Worm (Caenorhabditis elegans) whole organism, young adult: ENCODE data around the gene hsp-12.3.
A peak's percentile ranks its signal among the peaks of the same experiment; 100 is the strongest.

Source experiments
- B0261.1 ChIP-seq: sonication (generic microtip); optimal IDR thresholded peaks from 2 replicates; lab custom pipeline; 2016; ENCODE audit warnings: mild to moderate bottlenecking, missing genetic modification characterization, moderate library complexity, missing compliant biosample characterization
- D2030.7 ChIP-seq: fragments of 200-800 bp; sonication (Bioruptor generic); IDR thresholded peaks from 2 replicates; pipeline ENCODE4 v1.3.6; 2022; ENCODE audit warnings: missing genetic modification reagents, missing genetic modification characterization, missing compliant biosample characterization
- F23B12.7 ChIP-seq: sonication (generic microtip); optimal IDR thresholded peaks from 2 replicates; lab custom pipeline; 2017; ENCODE audit warnings: missing genetic modification characterization, mild to moderate bottlenecking, missing compliant biosample characterization, antibody characterized with exemption, moderate library complexity; ENCODE audit not compliant: insufficient read depth
- F33H1.4 ChIP-seq: fragments of 200-800 bp; sonication (Bioruptor generic); IDR thresholded peaks from 2 replicates; pipeline ENCODE4 v1.3.6; 2022; ENCODE audit warnings: missing genetic modification reagents, missing genetic modification characterization, missing compliant biosample characterization
- F49E8.2 ChIP-seq: sonication (generic microtip); optimal IDR thresholded peaks from 3 replicates; lab custom pipeline; 2017; ENCODE audit warnings: missing genetic modification characterization, mild to moderate bottlenecking, missing compliant biosample characterization, antibody characterized with exemption, moderate library complexity; ENCODE audit not compliant: insufficient read depth
- F57A8.1 ChIP-seq: fragments of 200-800 bp; sonication (Bioruptor generic); optimal IDR thresholded peaks from 2 replicates; lab custom pipeline; 2018; ENCODE audit warnings: mild to moderate bottlenecking, missing genetic modification characterization, moderate library complexity, missing compliant biosample characterization
- K12H6.12 ChIP-seq: fragments of 200-800 bp; sonication (Bioruptor generic); optimal IDR thresholded peaks from 2 replicates; lab custom pipeline; 2018; ENCODE audit warnings: mild to moderate bottlenecking, missing genetic modification characterization, missing compliant biosample characterization
- T26A5.8 ChIP-seq: sonication (generic microtip); optimal IDR thresholded peaks from 2 replicates; lab custom pipeline; 2016; ENCODE audit warnings: missing genetic modification characterization, missing compliant biosample characterization
- Y53G8AR.9 ChIP-seq: fragments of 200-800 bp; sonication (Bioruptor generic); conservative IDR thresholded peaks from 2 replicates; pipeline ENCODE4 v1.3.6; 2022; ENCODE audit warnings: missing genetic modification reagents, missing genetic modification characterization, missing compliant biosample characterization
- ZK185.1 ChIP-seq: sonication (generic microtip); optimal IDR thresholded peaks from 2 replicates; lab custom pipeline; 2016; ENCODE audit warnings: mild to moderate bottlenecking, missing genetic modification characterization, missing compliant biosample characterization; ENCODE audit not compliant: poor library complexity, severe bottlenecking
- ama-1 ChIP-seq, 3 experiments: fragments of 150-350 bp in 1 of 3; sonication (generic microtip) in 2 of 3; optimal IDR thresholded peaks; 2 replicates each; lab custom pipeline; 2014 to 2018; ENCODE audit warnings: missing biosample characterization in 2 of 3, missing genetic modification characterization in 2 of 3, missing genetic modification reagents in 2 of 3
- aptf-2 ChIP-seq: fragments of 200-800 bp; sonication (Bioruptor generic); conservative IDR thresholded peaks from 2 replicates; pipeline ENCODE4 v1.3.6; 2022; ENCODE audit warnings: missing genetic modification reagents, missing genetic modification characterization, missing compliant biosample characterization
- aptf-3 ChIP-seq: fragments of 200-800 bp; sonication (Bioruptor generic); IDR thresholded peaks from 2 replicates; pipeline ENCODE4 v1.3.6; 2022; ENCODE audit warnings: missing genetic modification characterization, missing compliant biosample characterization
- attf-6 ChIP-seq: fragments of 200-800 bp; sonication (Bioruptor generic); IDR thresholded peaks from 2 replicates; pipeline ENCODE4 v1.3.6; 2022; ENCODE audit warnings: missing genetic modification reagents, missing genetic modification characterization, missing compliant biosample characterization
- cebp-2 ChIP-seq: fragments of 200-800 bp; sonication (Bioruptor generic); IDR thresholded peaks from 2 replicates; pipeline ENCODE4 v1.3.6; 2022; ENCODE audit warnings: missing genetic modification characterization, missing compliant biosample characterization
- ceh-27 ChIP-seq: fragments of 200-800 bp; sonication (Bioruptor generic); optimal IDR thresholded peaks from 2 replicates; lab custom pipeline; 2018; ENCODE audit warnings: mild to moderate bottlenecking, missing genetic modification characterization, moderate library complexity, missing compliant biosample characterization
- ceh-40 ChIP-seq: fragments of 200-800 bp; sonication (Bioruptor generic); IDR thresholded peaks from 2 replicates; pipeline ENCODE4 v1.3.6; 2022; ENCODE audit warnings: missing genetic modification characterization, missing compliant biosample characterization
- ceh-91 ChIP-seq: fragments of 200-800 bp; sonication (Bioruptor generic); IDR thresholded peaks from 2 replicates; pipeline ENCODE4 v1.3.6; 2022; ENCODE audit warnings: missing genetic modification reagents, missing genetic modification characterization, missing compliant biosample characterization
- chd-7 ChIP-seq: sonication (generic microtip); optimal IDR thresholded peaks from 2 replicates; lab custom pipeline; 2016; ENCODE audit warnings: mild to moderate bottlenecking, missing genetic modification characterization, moderate library complexity, missing compliant biosample characterization
- efl-1 ChIP-seq: fragments of 150-350 bp; optimal IDR thresholded peaks from 2 replicates; lab custom pipeline; 2014; ENCODE audit warnings: missing biosample characterization, missing genetic modification reagents, missing genetic modification characterization
- egl-44 ChIP-seq: fragments of 200-800 bp; sonication (Bioruptor generic); IDR thresholded peaks from 2 replicates; pipeline ENCODE4 v1.3.6; 2022; ENCODE audit warnings: missing genetic modification reagents, missing genetic modification characterization, missing compliant biosample characterization
- egrh-3 ChIP-seq: fragments of 200-800 bp; sonication (Bioruptor generic); IDR thresholded peaks from 2 replicates; pipeline ENCODE4 v1.3.6; 2022; ENCODE audit warnings: missing genetic modification reagents, missing genetic modification characterization, missing compliant biosample characterization
- fkh-3 ChIP-seq: sonication (generic microtip); optimal IDR thresholded peaks from 2 replicates; lab custom pipeline; 2016; ENCODE audit warnings: mild to moderate bottlenecking, missing genetic modification characterization, missing compliant biosample characterization
- hlh-26 ChIP-seq: fragments of 200-800 bp; sonication (Bioruptor generic); conservative IDR thresholded peaks from 2 replicates; pipeline ENCODE4 v1.3.6; 2022; ENCODE audit warnings: missing genetic modification reagents, missing genetic modification characterization, missing compliant biosample characterization
- let-607 ChIP-seq, 2 experiments: fragments of 200-800 bp in 1 of 2; sonication (Bioruptor generic) in 1 of 2; sonication (generic microtip) in 1 of 2; optimal IDR thresholded peaks; 2 replicates each; lab custom pipeline; 2016 to 2018; ENCODE audit warnings: mild to moderate bottlenecking in 2 of 2, missing compliant biosample characterization in 2 of 2, missing genetic modification characterization in 2 of 2, moderate library complexity in 2 of 2, missing genotype in 1 of 2
- lsy-27 ChIP-seq: sonication (generic microtip); optimal IDR thresholded peaks from 2 replicates; lab custom pipeline; 2017; ENCODE audit warnings: missing genetic modification characterization, mild to moderate bottlenecking, missing compliant biosample characterization, antibody characterized with exemption, missing genotype, borderline replicate concordance; ENCODE audit not compliant: insufficient read depth
- madf-8 ChIP-seq: fragments of 200-800 bp; sonication (Bioruptor generic); conservative IDR thresholded peaks from 2 replicates; pipeline ENCODE4 v1.3.6; 2022; ENCODE audit warnings: missing genetic modification reagents, missing genetic modification characterization, missing compliant biosample characterization
- mcd-1 ChIP-seq: fragments of 200-800 bp; sonication (Bioruptor generic); IDR thresholded peaks from 2 replicates; pipeline ENCODE4 v1.3.6; 2022; ENCODE audit warnings: missing genetic modification reagents, missing genetic modification characterization, missing compliant biosample characterization
- nhr-27 ChIP-seq: fragments of 200-800 bp; sonication (Bioruptor generic); optimal IDR thresholded peaks from 2 replicates; lab custom pipeline; 2018; ENCODE audit warnings: mild to moderate bottlenecking, missing genetic modification characterization, moderate library complexity, missing compliant biosample characterization
- nhr-80 ChIP-seq: sonication (generic microtip); optimal IDR thresholded peaks from 2 replicates; lab custom pipeline; 2016; ENCODE audit warnings: missing genetic modification characterization, missing compliant biosample characterization
- pbrm-1 ChIP-seq: fragments of 200-800 bp; sonication (Bioruptor generic); IDR thresholded peaks from 2 replicates; pipeline ENCODE4 v1.3.6; 2022; ENCODE audit warnings: missing genetic modification reagents, missing genetic modification characterization, missing compliant biosample characterization
- rcor-1 ChIP-seq: fragments of 200-800 bp; sonication (Bioruptor generic); IDR thresholded peaks from 2 replicates; pipeline ENCODE4 v1.3.6; 2022; ENCODE audit warnings: missing genetic modification reagents, missing genetic modification characterization, missing compliant biosample characterization
- repo-1 ChIP-seq: sonication (generic microtip); optimal IDR thresholded peaks from 2 replicates; lab custom pipeline; 2017; ENCODE audit warnings: mild to moderate bottlenecking, missing genetic modification characterization, missing compliant biosample characterization
- snpc-1.1 ChIP-seq: sonication (generic microtip); optimal IDR thresholded peaks from 2 replicates; lab custom pipeline; 2017; ENCODE audit warnings: missing genetic modification characterization, mild to moderate bottlenecking, missing compliant biosample characterization, antibody characterized with exemption, moderate library complexity, missing genotype, missing genetic modification reagents; ENCODE audit not compliant: insufficient read depth
- sptf-2 ChIP-seq: fragments of 200-800 bp; sonication (Bioruptor generic); optimal IDR thresholded peaks from 2 replicates; lab custom pipeline; 2018; ENCODE audit warnings: mild to moderate bottlenecking, missing genetic modification characterization, missing compliant biosample characterization
- tlf-1 ChIP-seq: fragments of 200-800 bp; sonication (Bioruptor generic); optimal IDR thresholded peaks from 2 replicates; lab custom pipeline; 2018; ENCODE audit warnings: mild to moderate bottlenecking, missing genetic modification characterization, missing compliant biosample characterization
- unc-62 ChIP-seq: fragments of 150-350 bp; optimal IDR thresholded peaks from 2 replicates; lab custom pipeline; 2014; ENCODE audit warnings: missing biosample characterization, missing genetic modification reagents, missing genetic modification characterization
- ztf-18 ChIP-seq: sonication (generic microtip); optimal IDR thresholded peaks from 2 replicates; lab custom pipeline; 2016; ENCODE audit warnings: missing genotype, mild to moderate bottlenecking, missing genetic modification characterization, missing compliant biosample characterization
- ztf-28 ChIP-seq: fragments of 200-800 bp; sonication (Bioruptor generic); IDR thresholded peaks from 2 replicates; pipeline ENCODE4 v1.3.6; 2022; ENCODE audit warnings: missing genetic modification reagents, missing genetic modification characterization, missing compliant biosample characterization

The hsp-12.3 gene

ce11 chrIV:9432327-9432726, 13.0 kb downstream of the hsp-12.3 start:
- TF ChIP-seq ceh-40 (no peak), ceh-27 (no peak), K12H6.12 (tag; lab: Kevin White, UChicago) (no peak), D2030.7 (GFP tag; lab: Robert Waterston, UW) (no peak), nhr-80 (no peak)

DNA sequence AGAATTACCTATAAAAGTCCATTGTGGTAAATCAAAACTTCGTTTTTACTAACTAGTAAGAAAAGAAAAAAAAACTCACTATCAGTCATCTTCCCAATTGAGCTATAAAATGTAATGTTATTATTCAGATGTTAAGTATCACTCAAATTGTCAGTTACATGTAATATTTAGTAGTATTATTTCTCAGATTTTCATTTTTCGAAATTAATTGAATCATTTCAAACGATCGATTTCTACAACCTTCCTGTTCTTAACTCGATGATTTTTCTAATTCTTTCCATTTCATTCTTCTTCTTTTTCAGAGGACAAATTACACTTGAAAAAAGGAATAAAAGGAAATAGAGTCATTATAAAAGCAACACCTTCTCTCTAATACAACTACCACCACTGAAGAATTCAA, 17.3 kb downstream of the hsp-12.3 start, which contains the start of gene F59B8.1:
Gene F59B8.1, plus strand, starts transcription at position 301 of the 400 bp plus-strand sequence.
- TF ChIP-seq aptf-2 (GFP tag; lab: Robert Waterston, UW) (no peak), ZK185.1 (tag; lab: Kevin White, UChicago) (no peak), B0261.1 (tag; lab: Kevin White, UChicago) (no peak), egrh-3 (GFP tag; lab: Robert Waterston, UW) (no peak), fkh-3 (tag; lab: Kevin White, UChicago) (no peak)

DNA sequence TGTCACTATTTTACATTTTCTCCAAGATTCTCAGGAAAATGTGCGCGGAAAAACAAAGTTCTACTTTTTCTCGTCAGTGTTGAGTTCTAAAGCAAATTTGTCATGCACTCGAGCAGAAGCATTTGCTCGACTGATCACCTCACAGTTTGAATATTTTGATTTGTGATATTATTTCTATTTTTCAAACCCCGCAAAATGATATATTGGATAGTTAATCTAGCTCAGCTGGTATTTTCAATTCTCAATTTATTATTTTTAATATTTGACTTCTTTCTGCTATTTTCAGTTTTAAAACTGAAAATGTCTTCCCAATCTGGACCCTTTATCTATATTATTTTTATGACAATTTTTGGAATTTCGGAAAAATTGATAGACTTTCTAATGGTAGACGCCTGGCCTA, 22.2 kb downstream of the hsp-12.3 start, which contains the start of gene srxa-2:
Gene srxa-2, plus strand, starts transcription at position 301 of the 400 bp plus-strand sequence.
- TF ChIP-seq snpc-1.1 (tag; lab: Kevin White, UChicago) (no peak), F49E8.2 (tag; lab: Kevin White, UChicago) (no peak), ceh-91 (GFP tag; lab: Robert Waterston, UW) (no peak), ztf-18 (no peak), rcor-1 (GFP tag; lab: Robert Waterston, UW) (no peak), mcd-1 (GFP tag; lab: Robert Waterston, UW) (no peak), ztf-28 (GFP tag; lab: Robert Waterston, UW) (no peak), madf-8 (GFP tag; lab: Robert Waterston, UW) (no peak), tlf-1 (GFP tag; lab: Kevin White, UChicago) (no peak), nhr-27 (tag; lab: Kevin White, UChicago) (no peak), unc-62 (GFP tag; lab: Kevin White, UChicago) (no peak), egl-44 (GFP tag; lab: Robert Waterston, UW) (no peak), sptf-2 (GFP tag; lab: Kevin White, UChicago) (no peak)

ce11 chrIV:9422408-9422807, 22.9 kb downstream of the hsp-12.3 start, which contains the start of gene F56D5.9:
F56D5.9 (minus strand) TSS chrIV:9422508.
- TF ChIP-seq repo-1 (tag; lab: Kevin White, UChicago) = no peak
- TF ChIP-seq efl-1 (GFP tag; lab: Kevin White, UChicago) = no peak
- TF ChIP-seq let-607 (tag; optimal IDR thresholded peaks at IDR 0.05; lab: Kevin White, UChicago) = no peak
- TF ChIP-seq aptf-3 (GFP tag; lab: Robert Waterston, UW) = no peak

- TF ChIP-seq F33H1.4 (peak; percentile 64), egrh-3 (GFP tag; lab: Robert Waterston, UW) (peak; percentile 58; the same call in 1 of the 2 replicates)
Observed at ce11 chrIV:9410766-9411165, 34.5 kb downstream of the hsp-12.3 start.

DNA sequence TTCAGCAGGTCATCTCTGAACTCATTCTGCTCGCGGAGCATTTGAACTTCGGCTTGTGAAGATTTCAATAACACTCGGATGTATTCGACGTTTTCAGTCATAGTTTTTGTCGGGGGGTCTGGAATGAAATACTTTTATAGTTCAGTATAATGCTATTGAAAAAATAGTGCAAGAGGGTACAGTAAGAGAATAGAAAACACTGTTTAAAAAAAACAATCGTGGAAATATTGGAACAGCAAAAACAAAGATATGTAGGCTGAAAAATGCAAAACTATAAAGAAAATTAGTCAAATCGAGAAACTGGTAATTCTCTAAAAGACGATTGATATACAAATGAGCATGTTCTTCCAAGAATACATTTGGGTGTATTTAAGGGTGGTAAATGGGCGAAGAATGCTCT, 37.3 kb downstream of the hsp-12.3 start, which contains the start of gene F56D5.5:
Gene F56D5.5, minus strand, starts transcription at position 101 of the 400 bp plus-strand sequence.
- TF ChIP-seq rcor-1 (GFP tag; lab: Robert Waterston, UW) (no peak), mcd-1 (GFP tag; lab: Robert Waterston, UW) (no peak), pbrm-1 (GFP tag; lab: Robert Waterston, UW) (no peak), hlh-26 (GFP tag; lab: Robert Waterston, UW) (no peak), F23B12.7 (tag; lab: Kevin White, UChicago) (no peak), chd-7 (tag; lab: Kevin White, UChicago) (no peak), Y53G8AR.9 (GFP tag; lab: Robert Waterston, UW) (no peak), attf-6 (no peak), cebp-2 (GFP tag; lab: Robert Waterston, UW) (no peak), ama-1 (optimal IDR thresholded peaks at IDR 0.05; lab: Kevin White, UChicago) (no peak), ama-1 (GFP tag; optimal IDR thresholded peaks at IDR 0.05; lab: Kevin White, UChicago) (no peak), ceh-40 (no peak), repo-1 (tag; lab: Kevin White, UChicago) (no peak), T26A5.8 (tag; lab: Kevin White, UChicago) (no peak), fkh-3 (tag; lab: Kevin White, UChicago) (no peak), F57A8.1 (no peak), lsy-27 (tag; lab: Kevin White, UChicago) (no peak)
